Worm (Caenorhabditis elegans) whole organism, L4 larva: ENCODE results near the gene hil-6.

Experiments used
- F44E2.7 ChIP-seq: fragments of 200-800 bp; sonication (Bioruptor generic); IDR thresholded peaks from 2 replicates; pipeline ENCODE4 v2.1.2; 2022; ENCODE audit warnings: missing genetic modification characterization, missing compliant biosample characterization
- F49E8.2 ChIP-seq: sonication (generic microtip); optimal IDR thresholded peaks from 2 replicates; lab custom pipeline; 2016; ENCODE audit warnings: missing compliant biosample characterization, mild to moderate bottlenecking, missing genetic modification characterization, borderline replicate concordance
- R02D3.7 ChIP-seq: fragments of 150-350 bp; sonication (generic microtip); optimal IDR thresholded peaks from 3 replicates; lab custom pipeline; 2014; ENCODE audit warnings: missing biosample characterization, missing genetic modification characterization
- T26A8.4 ChIP-seq: fragments of 200-800 bp; sonication (Bioruptor generic); IDR thresholded peaks from 2 replicates; pipeline ENCODE4 v1.3.6; 2022; ENCODE audit warnings: missing genetic modification characterization, missing compliant biosample characterization
- Y5F2A.4 ChIP-seq: fragments of 200-800 bp; sonication (Bioruptor generic); optimal IDR thresholded peaks from 2 replicates; lab custom pipeline; 2018; ENCODE audit warnings: mild to moderate bottlenecking, missing genetic modification characterization, missing compliant biosample characterization
- attf-4 ChIP-seq: sonication (generic microtip); optimal IDR thresholded peaks from 3 replicates; lab custom pipeline; 2017; ENCODE audit warnings: missing biosample characterization, missing genetic modification characterization
- ceh-32 ChIP-seq: sonication (generic microtip); optimal IDR thresholded peaks from 2 replicates; lab custom pipeline; 2016; ENCODE audit warnings: mild to moderate bottlenecking, missing genetic modification characterization, missing compliant biosample characterization; ENCODE audit not compliant: poor library complexity
- ceh-44 ChIP-seq: fragments of 200-800 bp; sonication (Bioruptor generic); IDR thresholded peaks from 2 replicates; pipeline ENCODE4 v1.3.6; 2022; ENCODE audit warnings: missing genetic modification reagents, missing genetic modification characterization, missing compliant biosample characterization
- ceh-62 ChIP-seq: sonication (generic microtip); optimal IDR thresholded peaks from 2 replicates; lab custom pipeline; 2017; ENCODE audit warnings: missing biosample characterization, missing genetic modification characterization
- ceh-82 ChIP-seq: sonication (generic microtip); optimal IDR thresholded peaks from 2 replicates; lab custom pipeline; 2017; ENCODE audit warnings: missing biosample characterization, missing genetic modification characterization
- ces-1 ChIP-seq: fragments of 150-350 bp; sonication (generic microtip); optimal IDR thresholded peaks from 4 replicates; lab custom pipeline; 2014; ENCODE audit warnings: missing biosample characterization, missing genetic modification reagents, missing genetic modification characterization
- daf-16 ChIP-seq, 3 experiments: sonication (generic microtip); optimal IDR thresholded peaks; 2 replicates each; lab custom pipeline; 2016 to 2017; ENCODE audit warnings: missing genetic modification characterization in 3 of 3, missing genetic modification reagents in 3 of 3, mild to moderate bottlenecking in 2 of 3, missing compliant biosample characterization in 2 of 3, missing biosample characterization in 1 of 3, moderate library complexity in 1 of 3
- dmd-6 ChIP-seq: fragments of 200-800 bp; sonication (Bioruptor generic); IDR thresholded peaks from 2 replicates; pipeline ENCODE4 v1.3.6; 2022; ENCODE audit warnings: missing genetic modification reagents, missing genetic modification characterization, missing compliant biosample characterization
- duxl-1 ChIP-seq: sonication (generic microtip); optimal IDR thresholded peaks from 2 replicates; lab custom pipeline; 2016; ENCODE audit warnings: mild to moderate bottlenecking, missing genetic modification characterization, moderate library complexity, missing compliant biosample characterization; ENCODE audit not compliant: poor library complexity
- dve-1 ChIP-seq: sonication (generic microtip); optimal IDR thresholded peaks from 2 replicates; lab custom pipeline; 2017; ENCODE audit warnings: antibody characterized with exemption, mild to moderate bottlenecking, missing genetic modification characterization, missing compliant biosample characterization; ENCODE audit not compliant: insufficient read depth
- egl-43 ChIP-seq: fragments of 200-800 bp; sonication (Bioruptor generic); IDR thresholded peaks from 2 replicates; pipeline ENCODE4 v1.3.6; 2022; ENCODE audit warnings: missing genetic modification reagents, missing genetic modification characterization, missing compliant biosample characterization
- hif-1 ChIP-seq, 2 experiments: sonication (generic microtip); optimal IDR thresholded peaks; 2 replicates each; lab custom pipeline; 2016 to 2017; ENCODE audit warnings: missing compliant biosample characterization in 2 of 2, missing genetic modification characterization in 2 of 2, missing genetic modification reagents in 2 of 2, missing genotype in 2 of 2, mild to moderate bottlenecking in 1 of 2
- hlh-30 ChIP-seq: sonication (generic microtip); optimal IDR thresholded peaks from 2 replicates; lab custom pipeline; 2017; ENCODE audit warnings: antibody characterized with exemption, mild to moderate bottlenecking, missing genetic modification characterization, missing compliant biosample characterization; ENCODE audit not compliant: insufficient read depth
- hmg-1.1 ChIP-seq: fragments of 200-800 bp; sonication (Bioruptor generic); IDR thresholded peaks from 2 replicates; pipeline ENCODE4 v1.3.6; 2022; ENCODE audit warnings: missing genetic modification reagents, missing genetic modification characterization, missing compliant biosample characterization
- lin-13 ChIP-seq: fragments of 150-350 bp; optimal IDR thresholded peaks from 2 replicates; lab custom pipeline; 2014; ENCODE audit warnings: missing biosample characterization, missing genetic modification reagents, missing genetic modification characterization
- lin-15B ChIP-seq: fragments of 150-350 bp; sonication (generic microtip); optimal IDR thresholded peaks from 3 replicates; lab custom pipeline; 2014; ENCODE audit warnings: missing biosample characterization, missing genetic modification characterization
- madf-5 ChIP-seq, 2 experiments: fragments of 200-800 bp; sonication (Bioruptor generic); IDR thresholded peaks; 2 replicates each; pipeline ENCODE4 v1.3.6; 2022; ENCODE audit warnings: missing compliant biosample characterization in 2 of 2, missing genetic modification characterization in 2 of 2
- madf-9 ChIP-seq: fragments of 200-800 bp; sonication (Bioruptor generic); conservative IDR thresholded peaks from 2 replicates; pipeline ENCODE4 v1.3.6; 2022; ENCODE audit warnings: missing genetic modification reagents, missing genetic modification characterization, missing compliant biosample characterization
- mdl-1 ChIP-seq, 2 experiments: fragments of 150-350 bp in 1 of 2; sonication (generic microtip) in 1 of 2; optimal IDR thresholded peaks; 2 replicates each; lab custom pipeline; 2014 to 2017; ENCODE audit warnings: missing biosample characterization in 2 of 2, missing genetic modification characterization in 2 of 2
- mdt-29 ChIP-seq: fragments of 200-800 bp; sonication (Bioruptor generic); IDR thresholded peaks from 2 replicates; pipeline ENCODE4 v1.3.6; 2022; ENCODE audit warnings: missing genetic modification reagents, missing genetic modification characterization, missing compliant biosample characterization
- nhr-10 ChIP-seq: fragments of 150-350 bp; optimal IDR thresholded peaks from 2 replicates; lab custom pipeline; 2014; ENCODE audit warnings: missing biosample characterization, missing genetic modification characterization
- nhr-111 ChIP-seq: fragments of 200-800 bp; sonication (Bioruptor generic); optimal IDR thresholded peaks from 2 replicates; lab custom pipeline; 2018; ENCODE audit warnings: mild to moderate bottlenecking, missing genetic modification characterization, missing compliant biosample characterization
- nhr-237 ChIP-seq: sonication (generic microtip); optimal IDR thresholded peaks from 2 replicates; lab custom pipeline; 2017; ENCODE audit warnings: missing biosample characterization, missing genetic modification characterization
- nhr-25 ChIP-seq: sonication (generic microtip); optimal IDR thresholded peaks from 2 replicates; lab custom pipeline; 2017; ENCODE audit warnings: missing genetic modification characterization, mild to moderate bottlenecking, missing compliant biosample characterization, antibody characterized with exemption, moderate library complexity, borderline replicate concordance; ENCODE audit not compliant: insufficient read depth
- nhr-28 ChIP-seq: fragments of 150-350 bp; optimal IDR thresholded peaks from 2 replicates; lab custom pipeline; 2014; ENCODE audit warnings: missing biosample characterization, missing genetic modification characterization
- nhr-48 ChIP-seq: sonication (generic microtip); optimal IDR thresholded peaks from 2 replicates; lab custom pipeline; 2016; ENCODE audit warnings: mild to moderate bottlenecking, missing genetic modification characterization, missing compliant biosample characterization
- nhr-6 ChIP-seq: fragments of 150-350 bp; optimal IDR thresholded peaks from 2 replicates; lab custom pipeline; 2014; ENCODE audit warnings: missing biosample characterization, missing genetic modification characterization
- nhr-76 ChIP-seq: fragments of 150-350 bp; optimal IDR thresholded peaks from 2 replicates; lab custom pipeline; 2014; ENCODE audit warnings: missing biosample characterization, missing genetic modification characterization
- nhr-77 ChIP-seq: fragments of 150-350 bp; optimal IDR thresholded peaks from 2 replicates; lab custom pipeline; 2014; ENCODE audit warnings: missing biosample characterization, missing genetic modification characterization
- pha-4 ChIP-seq, 2 experiments: fragments of 150-350 bp in 1 of 2; fragments of 200-800 bp in 1 of 2; sonication (Bioruptor generic) in 1 of 2; IDR thresholded peaks in 1 of 2; optimal IDR thresholded peaks in 1 of 2; 2 replicates each; pipeline versions ENCODE4 v1.3.6 to Lab custom; 2014 to 2022; ENCODE audit warnings: missing genetic modification characterization in 2 of 2, missing genetic modification reagents in 2 of 2, missing biosample characterization in 1 of 2, missing compliant biosample characterization in 1 of 2
- php-3 ChIP-seq: fragments of 200-800 bp; sonication (Bioruptor generic); IDR thresholded peaks from 2 replicates; pipeline ENCODE4 v1.3.6; 2022; ENCODE audit warnings: missing genetic modification reagents, missing genetic modification characterization, missing compliant biosample characterization
- pqm-1 ChIP-seq: sonication (generic microtip); optimal IDR thresholded peaks from 2 replicates; lab custom pipeline; 2017; ENCODE audit warnings: missing biosample characterization, missing genetic modification characterization
- rbr-2 ChIP-seq: sonication (generic microtip); optimal IDR thresholded peaks from 2 replicates; lab custom pipeline; 2016; ENCODE audit warnings: missing genotype, missing genetic modification characterization, missing compliant biosample characterization
- snpc-1.2 ChIP-seq: fragments of 200-800 bp; sonication (Bioruptor generic); IDR thresholded peaks from 2 replicates; pipeline ENCODE4 v1.3.6; 2022; ENCODE audit warnings: missing genetic modification reagents, missing genetic modification characterization, missing compliant biosample characterization
- tra-1 ChIP-seq: fragments of 200-800 bp; sonication (Bioruptor generic); IDR thresholded peaks from 2 replicates; pipeline ENCODE4 v1.3.6; 2022; ENCODE audit warnings: missing genetic modification reagents, missing genetic modification characterization, missing compliant biosample characterization
- unc-39 ChIP-seq: sonication (generic microtip); optimal IDR thresholded peaks from 2 replicates; lab custom pipeline; 2017; ENCODE audit warnings: missing biosample characterization, missing genetic modification characterization
- zfp-2 ChIP-seq: sonication (generic microtip); optimal IDR thresholded peaks from 2 replicates; lab custom pipeline; 2016; ENCODE audit warnings: mild to moderate bottlenecking, missing genetic modification characterization, missing compliant biosample characterization
- zfp-3 ChIP-seq: fragments of 200-800 bp; sonication (Bioruptor generic); conservative IDR thresholded peaks from 2 replicates; pipeline ENCODE4 v1.3.6; 2022; ENCODE audit warnings: missing genetic modification reagents, missing genetic modification characterization, missing compliant biosample characterization
- zip-11 ChIP-seq: fragments of 200-800 bp; sonication (Bioruptor generic); IDR thresholded peaks from 2 replicates; pipeline ENCODE4 v1.3.6; 2022; ENCODE audit warnings: missing genetic modification characterization, missing compliant biosample characterization

hil-6 gene

ce11 chrV:2055765-2056504, 24.6 kb upstream of the hil-6 start:
- no peak for TF ChIP-seq ceh-82 (tag; lab: Kevin White, UChicago)
- TF ChIP-seq mdl-1 (tag; optimal IDR thresholded peaks at IDR 0.05; lab: Kevin White, UChicago): peak in 1 of 2 experiments; percentile 9
- no peak for TF ChIP-seq pha-4 (GFP tag; IDR thresholded peaks at IDR 0.05; lab: Robert Waterston, UW)
- TF ChIP-seq pha-4 (tag; optimal IDR thresholded peaks at IDR 0.05; lab: Kevin White, UChicago): no peak
- no peak for TF ChIP-seq snpc-1.2
- TF ChIP-seq F44E2.7 (GFP tag; lab: Robert Waterston, UW): no peak
- TF ChIP-seq Y5F2A.4: no peak
- peak; percentile 87 for TF ChIP-seq pqm-1
- TF ChIP-seq unc-39 (tag; lab: Kevin White, UChicago): no peak
- no peak for TF ChIP-seq F49E8.2 (tag; lab: Kevin White, UChicago)
- no peak for TF ChIP-seq tra-1
- no peak for TF ChIP-seq hlh-30
- TF ChIP-seq lin-13 (GFP tag; lab: Kevin White, UChicago): no peak
- TF ChIP-seq hif-1 (tag; optimal IDR thresholded peaks at IDR 0.05; lab: Kevin White, UChicago): peak in 1 of 2 experiments; percentile 1
- TF ChIP-seq php-3 (GFP tag; lab: Robert Waterston, UW): no peak
- no peak for TF ChIP-seq R02D3.7 (tag; lab: Kevin White, UChicago)
- TF ChIP-seq attf-4 (tag; lab: Kevin White, UChicago): no peak
- TF ChIP-seq T26A8.4 (GFP tag; lab: Robert Waterston, UW): no peak
- TF ChIP-seq madf-5 (GFP tag; IDR thresholded peaks at IDR 0.05; lab: Robert Waterston, UW): no peak
- TF ChIP-seq duxl-1 (tag; lab: Kevin White, UChicago): no peak
- no peak for TF ChIP-seq mdt-29 (GFP tag; lab: Robert Waterston, UW)
- TF ChIP-seq dmd-6: peak; percentile 57; the same call in 1 of the 2 replicates
- no peak for TF ChIP-seq nhr-77
- no peak for TF ChIP-seq nhr-76 (tag; lab: Kevin White, UChicago)
- no peak for TF ChIP-seq ceh-32 (tag; lab: Kevin White, UChicago)
- TF ChIP-seq zip-11 (GFP tag; lab: Robert Waterston, UW): no peak
- TF ChIP-seq ces-1 (GFP tag; lab: Kevin White, UChicago): no peak
- TF ChIP-seq nhr-10 (tag; lab: Kevin White, UChicago): no peak
- TF ChIP-seq daf-16 (GFP tag; optimal IDR thresholded peaks at IDR 0.05; lab: Kevin White, UChicago): peak in 1 of 2 experiments; percentile 40
- peak; percentile 45 for TF ChIP-seq daf-16 (tag; optimal IDR thresholded peaks at IDR 0.05; lab: Kevin White, UChicago)
- TF ChIP-seq ceh-62 (tag; lab: Kevin White, UChicago): no peak
- TF ChIP-seq rbr-2 (tag; lab: Kevin White, UChicago): no peak
- TF ChIP-seq nhr-6: peak; percentile 8
- no peak for TF ChIP-seq ceh-44 (GFP tag; lab: Robert Waterston, UW)
- no peak for TF ChIP-seq egl-43
- TF ChIP-seq nhr-25 (tag; lab: Kevin White, UChicago): no peak
- TF ChIP-seq madf-9: no peak
- no peak for TF ChIP-seq nhr-111 (GFP tag; lab: Kevin White, UChicago)
- no peak for TF ChIP-seq lin-15B
- no peak for TF ChIP-seq zfp-2 (tag; lab: Kevin White, UChicago)
- no peak for TF ChIP-seq nhr-237 (tag; lab: Kevin White, UChicago)
- TF ChIP-seq zfp-3 (GFP tag; lab: Robert Waterston, UW): no peak
- peak; percentile 70 for TF ChIP-seq nhr-28 (tag; lab: Kevin White, UChicago)
- no peak for TF ChIP-seq nhr-48 (tag; lab: Kevin White, UChicago)
- peak; percentile 29; the same call in 1 of the 2 replicates for TF ChIP-seq hmg-1.1 (GFP tag; lab: Robert Waterston, UW)
- TF ChIP-seq dve-1 (tag; lab: Kevin White, UChicago): peak; percentile 18
